Fruit fly (Drosophila melanogaster): ENCODE results near the gene epsilonCOP.

Gene epsilonCOP

DNA sequence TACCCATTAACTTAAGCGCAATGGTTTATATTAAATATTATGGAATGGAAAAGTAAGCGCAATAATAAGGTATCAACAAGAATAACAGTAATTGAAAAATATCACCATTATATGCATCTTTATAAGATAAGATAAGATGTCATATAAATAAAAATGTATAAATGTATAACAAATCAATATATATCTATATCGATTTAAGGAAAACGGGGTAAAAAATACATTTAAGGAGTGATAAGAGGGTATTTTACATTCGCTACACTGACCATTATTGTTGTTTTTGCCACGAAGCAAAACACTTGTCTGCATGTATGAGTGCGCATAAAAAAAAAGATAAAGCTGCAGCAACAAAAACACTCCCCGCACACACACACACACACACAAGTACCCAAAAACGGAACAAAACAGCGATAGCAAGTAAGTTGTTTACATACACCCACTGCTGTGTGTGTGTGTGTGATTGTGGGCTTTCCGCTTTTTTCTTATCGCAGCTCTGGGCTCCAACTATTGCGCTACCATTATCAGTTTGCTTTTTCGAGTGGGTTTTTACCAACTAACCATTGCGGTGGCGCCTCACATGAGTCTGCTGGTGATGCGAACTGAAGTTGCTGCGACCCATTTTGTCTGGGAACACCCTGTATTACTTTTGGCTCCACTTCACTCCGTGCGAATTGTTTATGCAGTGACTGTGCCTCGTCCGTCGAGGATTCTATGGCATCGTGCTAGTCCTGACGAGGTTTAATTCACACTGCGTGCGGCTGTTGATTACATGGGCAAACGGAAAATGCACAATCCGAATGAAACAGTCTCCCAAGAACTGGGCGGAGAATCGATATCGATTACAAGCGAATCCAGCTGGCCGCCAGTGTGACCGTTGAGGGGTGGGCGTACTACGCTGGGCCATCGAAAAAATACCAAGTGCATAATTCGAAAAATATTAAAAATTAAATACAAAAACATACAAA lies 15.5 kb upstream of the epsilonCOP start, which contains the start of gene mmy (continued):
- no peak for TF ChIP-seq emc (GFP tag; optimal IDR thresholded peaks at IDR 0.05)
- peak; percentile 12 for TF ChIP-seq CrebB (tag; optimal IDR thresholded peaks at IDR 0.05)
- no peak; the same call in 2 of the 3 replicates for TF ChIP-seq knrl (GFP tag; IDR thresholded peaks at IDR 0.05; ENCODE audit: partially characterized antibody)
- TF ChIP-seq Sry-β (GFP tag; optimal IDR thresholded peaks at IDR 0.05): peak; percentile 38
- no peak for TF ChIP-seq Fer2 (tag; optimal IDR thresholded peaks at IDR 0.05)
- TF ChIP-seq bbx (GFP tag; IDR thresholded peaks at IDR 0.05; ENCODE audit: partially characterized antibody): no peak; the same call in 1 of the 2 replicates
- no peak for TF ChIP-seq p53 (GFP tag; optimal IDR thresholded peaks at IDR 0.05)
- 0 out of 2 replicates have a peak, but pooled peaks have one; percentile 21 for TF ChIP-seq wor (GFP tag; IDR thresholded peaks at IDR 0.05)
- TF ChIP-seq pho (GFP tag; optimal IDR thresholded peaks at IDR 0.05): peak; percentile 31
- peak in 1 of 3 experiments; percentile 37 for TF ChIP-seq lola (GFP tag; optimal IDR thresholded peaks at IDR 0.05)
- TF ChIP-seq BtbVII (GFP tag; optimal IDR thresholded peaks at IDR 0.05): peak; percentile 23
- peak; percentile 82 for TF ChIP-seq gem (tag; optimal IDR thresholded peaks at IDR 0.05)
- TF ChIP-seq tio (GFP tag; optimal IDR thresholded peaks at IDR 0.05): peak; percentile 27
- peak; percentile 21 for TF ChIP-seq CG1602 (GFP tag; optimal IDR thresholded peaks at IDR 0.05)
- peak; percentile 15 for TF ChIP-seq lilli (GFP tag; optimal IDR thresholded peaks at IDR 0.05)
- peak; percentile 72 for TF ChIP-seq grn (GFP tag; optimal IDR thresholded peaks at IDR 0.05)
- peak; percentile 24 for TF ChIP-seq CG6854 (GFP tag; optimal IDR thresholded peaks at IDR 0.05)
- peak; percentile 12 for TF ChIP-seq HmgZ (tag; optimal IDR thresholded peaks at IDR 0.05)
- TF ChIP-seq Hr39 (optimal IDR thresholded peaks at IDR 0.05): no peak
- TF ChIP-seq jigr1 (GFP tag; IDR thresholded peaks at IDR 0.05): no peak; the same call in 2 of the 3 replicates
- no peak for TF ChIP-seq ttk (GFP tag; IDR thresholded peaks at IDR 0.05)
- no peak for TF ChIP-seq sisA (GFP tag; IDR thresholded peaks at IDR 0.05)
- no peak for TF ChIP-seq eve (GFP tag; optimal IDR thresholded peaks at IDR 0.05)
- peak; percentile 62; the same call in 1 of the 3 replicates for TF ChIP-seq ci (GFP tag; IDR thresholded peaks at IDR 0.05)
- 0 out of 2 replicates have a peak, but pooled peaks have one; percentile 19 for TF ChIP-seq hbn (GFP tag; IDR thresholded peaks at IDR 0.05; ENCODE audit: partially characterized antibody)
- TF ChIP-seq ro (GFP tag; IDR thresholded peaks at IDR 0.05): no peak
- TF ChIP-seq crc (GFP tag; optimal IDR thresholded peaks at IDR 0.05): peak; percentile 17
- peak; percentile 3 for TF ChIP-seq CG15696 (tag; optimal IDR thresholded peaks at IDR 0.05)
- peak; percentile 15 for TF ChIP-seq gsb-n (tag; optimal IDR thresholded peaks at IDR 0.05)
- TF ChIP-seq CG12659 (GFP tag; optimal IDR thresholded peaks at IDR 0.05): peak; percentile 65
- TF ChIP-seq Trl (optimal IDR thresholded peaks at IDR 0.05): no peak
- TF ChIP-seq Trl (GFP tag; optimal IDR thresholded peaks at IDR 0.05): peak; percentile 13
- 0 out of 2 replicates have a peak, but pooled peaks have one; percentile 9 for TF ChIP-seq CG32767 (GFP tag; IDR thresholded peaks at IDR 0.05)
- TF ChIP-seq CG14965 (GFP tag; optimal IDR thresholded peaks at IDR 0.05; ENCODE audit: borderline replicate concordance): no peak
- TF ChIP-seq fd96Cb (tag; optimal IDR thresholded peaks at IDR 0.05): peak; percentile 47
- TF ChIP-seq lbe (GFP tag; optimal IDR thresholded peaks at IDR 0.05): peak; percentile 57
- no peak for TF ChIP-seq vfl (GFP tag; optimal IDR thresholded peaks at IDR 0.05)
- no peak for TF ChIP-seq NK7.1 (GFP tag; optimal IDR thresholded peaks at IDR 0.05)
- TF ChIP-seq klu (GFP tag; IDR thresholded peaks at IDR 0.05): 0 out of 2 replicates have a peak, but pooled peaks have one; percentile 26
- TF ChIP-seq peb (GFP tag; IDR thresholded peaks at IDR 0.05): 0 out of 2 replicates have a peak, but pooled peaks have one; percentile 28
- peak; percentile 20 for TF ChIP-seq repo (GFP tag; optimal IDR thresholded peaks at IDR 0.05)
- peak; percentile 37 for TF ChIP-seq vvl (GFP tag; IDR thresholded peaks at IDR 0.05)
- TF ChIP-seq schlank (tag; optimal IDR thresholded peaks at IDR 0.05): peak; percentile 0
- peak; percentile 98 for TF ChIP-seq D19B (GFP tag; optimal IDR thresholded peaks at IDR 0.05)
- peak; percentile 99 for TF ChIP-seq CG6254 (GFP tag; optimal IDR thresholded peaks at IDR 0.05)
- no peak for TF ChIP-seq CG18764 (GFP tag; optimal IDR thresholded peaks at IDR 0.05)
- TF ChIP-seq fd64A (GFP tag; optimal IDR thresholded peaks at IDR 0.05): peak; percentile 51
- peak; percentile 23 for TF ChIP-seq CG4424 (GFP tag; optimal IDR thresholded peaks at IDR 0.05)

Measured in whole organism, embryonic.